Worm (Caenorhabditis elegans): ENCODE measurements around the gene act-3.

Gene act-3

DNA sequence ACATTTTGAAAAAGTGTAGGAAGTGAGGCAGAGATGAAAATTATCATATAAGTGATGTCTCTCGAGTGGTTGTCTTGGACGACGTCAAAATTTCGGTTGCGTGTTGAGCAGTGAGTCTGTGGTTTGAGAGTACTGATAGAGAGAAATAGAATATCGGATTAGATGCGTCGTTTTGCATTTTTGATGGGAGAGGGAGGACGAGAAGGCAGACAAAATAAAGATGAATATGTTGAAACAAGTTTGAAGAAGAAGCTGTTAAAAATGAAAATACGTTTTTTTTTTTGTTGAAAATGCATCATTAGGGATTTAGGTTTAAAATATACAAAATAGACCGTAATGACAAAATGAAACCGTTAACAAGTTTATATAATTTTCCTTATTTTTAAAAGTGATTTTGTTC lies 11.2 kb downstream of the act-3 start, which contains the start of gene T04C12.9:
T04C12.9 (minus strand) TSS at position 101 of the 400 bp plus-strand sequence.
- no peak for TF ChIP-seq rnt-1 (tag; optimal IDR thresholded peaks at IDR 0.05)
- no peak for TF ChIP-seq ceh-30 (tag; optimal IDR thresholded peaks at IDR 0.05)
- TF ChIP-seq tbx-7 (tag; optimal IDR thresholded peaks at IDR 0.05) = no peak

DNA sequence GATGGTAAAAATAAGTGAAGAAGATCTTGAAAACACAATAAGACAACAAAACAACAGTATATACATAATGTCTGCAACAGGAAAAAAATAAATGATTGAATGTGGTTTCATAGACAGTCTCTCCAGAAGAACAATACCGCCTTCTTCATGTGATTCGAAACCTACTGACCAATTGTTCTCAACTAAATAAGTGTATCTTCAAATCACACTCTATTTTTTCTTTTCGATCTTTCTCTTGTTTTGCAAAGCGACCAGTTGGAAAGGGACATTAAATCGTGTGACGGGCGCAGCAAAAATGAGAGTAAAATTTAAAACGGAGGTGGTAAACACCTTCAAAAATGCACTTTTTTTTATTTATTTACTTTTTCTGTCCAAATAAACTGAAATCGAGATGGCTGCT lies 12.4 kb downstream of the act-3 start:
- TF ChIP-seq T23F11.4 (GFP tag; optimal IDR thresholded peaks at IDR 0.05) (no peak), ttx-3 (tag; optimal IDR thresholded peaks at IDR 0.05) (no peak), che-1 (tag; optimal IDR thresholded peaks at IDR 0.05) (no peak), ceh-2 (tag; optimal IDR thresholded peaks at IDR 0.05) (no peak), sox-4 (tag; optimal IDR thresholded peaks at IDR 0.05) (no peak), rnt-1 (tag; optimal IDR thresholded peaks at IDR 0.05) (no peak), pros-1 (tag; optimal IDR thresholded peaks at IDR 0.05) (no peak), dve-1 (tag; optimal IDR thresholded peaks at IDR 0.05) (no peak), hlh-8 (tag; optimal IDR thresholded peaks at IDR 0.05) (no peak), odd-2 (tag; optimal IDR thresholded peaks at IDR 0.05) (no peak), ceh-31 (tag; optimal IDR thresholded peaks at IDR 0.05) (no peak), npax-4 (tag; optimal IDR thresholded peaks at IDR 0.05) (no peak)

DNA sequence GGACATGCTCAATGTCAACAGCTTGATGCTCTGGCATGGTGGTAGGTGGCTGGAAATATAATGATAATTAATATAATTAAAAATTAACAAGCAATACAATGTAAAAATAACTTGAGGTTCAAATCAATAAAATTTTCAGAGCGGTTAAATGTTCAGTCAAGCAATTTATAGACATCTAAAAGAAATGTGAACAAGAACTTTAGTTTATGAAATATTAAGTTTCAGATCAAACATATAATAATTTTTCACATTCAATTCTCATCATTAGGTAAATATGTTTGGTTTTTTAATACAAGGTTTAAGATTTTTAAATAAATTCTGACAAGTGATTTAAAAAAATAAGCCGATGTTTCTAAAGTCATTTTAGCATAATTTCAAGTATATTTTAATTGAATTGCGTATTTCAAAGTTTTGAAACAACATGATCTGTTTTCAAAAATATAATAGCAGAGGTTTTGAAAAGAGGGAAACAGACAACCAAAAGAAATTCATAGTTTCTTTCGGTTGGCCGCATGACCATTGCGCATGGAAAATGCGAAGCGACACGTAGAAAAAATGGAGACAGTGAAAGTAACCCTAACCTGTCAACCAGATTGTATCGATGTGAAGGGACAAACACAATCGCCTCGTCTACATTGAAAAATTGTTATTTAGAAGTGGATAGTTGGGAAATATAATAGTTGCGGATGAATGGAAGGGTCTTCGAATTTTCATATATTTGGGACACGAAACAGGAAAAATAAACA lies 13.9 kb downstream of the act-3 start, which contains the start of gene T04C12.11:
T04C12.11 (minus strand) TSS at position 51 of the 746 bp plus-strand sequence.
- no peak for TF ChIP-seq pha-2 (tag; optimal IDR thresholded peaks at IDR 0.05)
- no peak for TF ChIP-seq ceh-45 (GFP tag; IDR thresholded peaks at IDR 0.05)
- TF ChIP-seq gmeb-2 (tag; optimal IDR thresholded peaks at IDR 0.05) = no peak
- no peak for TF ChIP-seq ceh-19 (GFP tag; optimal IDR thresholded peaks at IDR 0.05)
- no peak for TF ChIP-seq lin-11 (tag; optimal IDR thresholded peaks at IDR 0.05)
- no peak for TF ChIP-seq Y22D7AL.16 (tag; optimal IDR thresholded peaks at IDR 0.05)
- no peak for TF ChIP-seq syd-9 (tag; optimal IDR thresholded peaks at IDR 0.05)
- no peak for TF ChIP-seq fkh-10 (GFP tag; optimal IDR thresholded peaks at IDR 0.05)
- no peak for TF ChIP-seq madf-2 (tag; optimal IDR thresholded peaks at IDR 0.05)
- TF ChIP-seq ztf-16 (tag; optimal IDR thresholded peaks at IDR 0.05) = no peak
- no peak for TF ChIP-seq K09A11.1 (tag; optimal IDR thresholded peaks at IDR 0.05; ENCODE audit: insufficient read depth)
- TF ChIP-seq ceh-6 (GFP tag; optimal IDR thresholded peaks at IDR 0.05) = no peak

DNA sequence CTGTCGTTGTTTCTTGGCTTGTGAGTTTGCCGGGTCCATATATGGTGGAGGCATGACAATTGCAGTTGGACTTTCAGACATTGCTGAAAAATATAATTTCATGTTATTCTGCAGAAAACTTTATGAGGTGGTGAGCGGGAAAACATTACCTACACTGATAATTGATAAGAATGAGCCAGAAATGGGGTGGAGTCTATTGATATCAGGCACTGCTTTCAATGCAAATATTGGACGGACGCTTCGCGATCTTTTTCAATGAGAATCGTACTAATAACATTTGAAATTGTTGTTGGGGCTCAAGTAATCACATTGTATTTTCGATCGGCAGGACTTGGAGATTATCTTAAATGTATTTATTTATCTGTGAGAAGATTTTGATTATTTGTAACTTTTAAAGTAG lies 15.1 kb downstream of the act-3 start, which contains the start of gene T04C12.1:
T04C12.1 (minus strand) TSS at position 90 of the 400 bp plus-strand sequence.
- TF ChIP-seq che-1 (tag; optimal IDR thresholded peaks at IDR 0.05) = no peak
- TF ChIP-seq elt-2 (tag; optimal IDR thresholded peaks at IDR 0.05) = peak; percentile 45

DNA sequence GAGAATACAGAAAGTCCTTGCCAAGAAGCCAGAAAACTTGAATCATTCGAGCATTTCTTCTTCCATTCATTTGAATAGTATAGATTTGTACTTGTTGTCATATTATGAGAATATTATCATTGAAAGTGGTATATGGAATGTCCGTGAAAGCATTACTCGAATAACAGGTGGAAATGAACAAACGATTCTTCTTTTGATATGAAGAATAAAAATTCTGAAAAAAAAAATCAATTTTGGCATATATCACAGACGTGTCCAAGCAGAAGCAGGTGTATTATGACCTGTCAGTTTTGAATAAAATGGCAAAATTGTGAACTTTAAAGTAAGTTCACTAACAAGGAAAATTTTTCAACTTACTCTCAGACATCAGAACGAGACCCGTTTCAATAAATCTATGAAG lies 17.3 kb downstream of the act-3 start, which contains the start of gene srh-75:
srh-75 (minus strand) TSS at position 101 of the 400 bp plus-strand sequence.
- TF ChIP-seq dve-1 (tag; optimal IDR thresholded peaks at IDR 0.05) (no peak), T23F11.4 (GFP tag; optimal IDR thresholded peaks at IDR 0.05) (no peak), npax-4 (tag; optimal IDR thresholded peaks at IDR 0.05) (no peak), fkh-10 (GFP tag; optimal IDR thresholded peaks at IDR 0.05) (no peak), pat-9 (tag; optimal IDR thresholded peaks at IDR 0.05) (no peak), ref-2 (tag; optimal IDR thresholded peaks at IDR 0.05) (no peak), nhr-232 (tag; optimal IDR thresholded peaks at IDR 0.05) (no peak), che-1 (tag; optimal IDR thresholded peaks at IDR 0.05) (no peak), ceh-22 (tag; optimal IDR thresholded peaks at IDR 0.05) (no peak), pqm-1 (tag; optimal IDR thresholded peaks at IDR 0.05) (no peak), elt-2 (tag; optimal IDR thresholded peaks at IDR 0.05) (no peak), pax-1 (tag; optimal IDR thresholded peaks at IDR 0.05) (no peak), ceh-31 (tag; optimal IDR thresholded peaks at IDR 0.05) (no peak), ets-4 (tag; optimal IDR thresholded peaks at IDR 0.05) (no peak)
